Worm (Caenorhabditis elegans): Measurements from ENCODE around the gene hsp-60.

- TF ChIP-seq unc-62 (GFP tag; optimal IDR thresholded peaks at IDR 0.05) = no peak
- TF ChIP-seq ama-1 (optimal IDR thresholded peaks at IDR 0.05) = no peak
- TF ChIP-seq ama-1 (GFP tag; optimal IDR thresholded peaks at IDR 0.05) = no peak
- TF ChIP-seq ztf-22 (GFP tag; optimal IDR thresholded peaks at IDR 0.05) = no peak
These were observed 1.2 kb upstream of the hsp-60 start for ce11 chrIII:1618312-1618711.

Measured in whole organism, young adult.